Worm (Caenorhabditis elegans) whole organism, young adult: ENCODE measurements around the gene stdh-1.

ENCODE experiments used
- B0336.3 ChIP-seq: fragments of 200-800 bp; sonication (Bioruptor generic); IDR thresholded peaks from 2 replicates; pipeline ENCODE4 v1.3.6; 2022; ENCODE audit warnings: missing genetic modification characterization, missing compliant biosample characterization
- C17E4.6 ChIP-seq: fragments of 200-800 bp; sonication (Bioruptor generic); IDR thresholded peaks from 2 replicates; pipeline ENCODE4 v1.3.6; 2022; ENCODE audit warnings: missing genetic modification reagents, missing genetic modification characterization, missing compliant biosample characterization
- D2030.7 ChIP-seq: fragments of 200-800 bp; sonication (Bioruptor generic); IDR thresholded peaks from 2 replicates; pipeline ENCODE4 v1.3.6; 2022; ENCODE audit warnings: missing genetic modification reagents, missing genetic modification characterization, missing compliant biosample characterization
- F33H1.4 ChIP-seq: fragments of 200-800 bp; sonication (Bioruptor generic); IDR thresholded peaks from 2 replicates; pipeline ENCODE4 v1.3.6; 2022; ENCODE audit warnings: missing genetic modification reagents, missing genetic modification characterization, missing compliant biosample characterization
- F55B11.4 ChIP-seq: sonication (generic microtip); optimal IDR thresholded peaks from 2 replicates; lab custom pipeline; 2016; ENCODE audit warnings: missing compliant biosample characterization, missing genetic modification characterization, borderline replicate concordance; ENCODE audit not compliant: insufficient read depth
- K11D2.4 ChIP-seq: fragments of 200-800 bp; sonication (Bioruptor generic); IDR thresholded peaks from 2 replicates; pipeline ENCODE4 v1.3.6; 2022; ENCODE audit warnings: missing genetic modification reagents, missing genetic modification characterization, missing compliant biosample characterization
- K12H6.12 ChIP-seq: fragments of 200-800 bp; sonication (Bioruptor generic); optimal IDR thresholded peaks from 2 replicates; lab custom pipeline; 2018; ENCODE audit warnings: mild to moderate bottlenecking, missing genetic modification characterization, missing compliant biosample characterization
- Y53F4B.3 ChIP-seq: fragments of 200-800 bp; sonication (Bioruptor generic); IDR thresholded peaks from 2 replicates; pipeline ENCODE4 v1.3.6; 2022; ENCODE audit warnings: missing genetic modification reagents, missing genetic modification characterization, missing compliant biosample characterization
- Y53G8AR.9 ChIP-seq: fragments of 200-800 bp; sonication (Bioruptor generic); conservative IDR thresholded peaks from 2 replicates; pipeline ENCODE4 v1.3.6; 2022; ENCODE audit warnings: missing genetic modification reagents, missing genetic modification characterization, missing compliant biosample characterization
- Y67H2A.10 ChIP-seq: fragments of 200-800 bp; sonication (Bioruptor generic); conservative IDR thresholded peaks from 2 replicates; pipeline ENCODE4 v1.3.6; 2022; ENCODE audit warnings: missing genetic modification reagents, missing genetic modification characterization, missing compliant biosample characterization
- Y79H2A.3 ChIP-seq: fragments of 200-800 bp; sonication (Bioruptor generic); conservative IDR thresholded peaks from 2 replicates; pipeline ENCODE4 v1.3.6; 2022; ENCODE audit warnings: missing genetic modification reagents, missing genetic modification characterization, missing compliant biosample characterization
- Y95B8A.8 ChIP-seq: fragments of 200-800 bp; sonication (Bioruptor generic); IDR thresholded peaks from 2 replicates; pipeline ENCODE4 v1.3.6; 2022; ENCODE audit warnings: missing genetic modification reagents, missing genetic modification characterization, missing compliant biosample characterization
- akir-1 ChIP-seq: fragments of 200-800 bp; sonication (Bioruptor generic); optimal IDR thresholded peaks from 2 replicates; lab custom pipeline; 2018; ENCODE audit warnings: mild to moderate bottlenecking, missing genetic modification characterization, moderate library complexity, missing compliant biosample characterization
- attf-5 ChIP-seq: fragments of 200-800 bp; sonication (Bioruptor generic); optimal IDR thresholded peaks from 2 replicates; lab custom pipeline; 2018; ENCODE audit warnings: mild to moderate bottlenecking, missing genetic modification characterization, missing compliant biosample characterization
- bed-1 ChIP-seq: fragments of 200-800 bp; sonication (Bioruptor generic); IDR thresholded peaks from 2 replicates; pipeline ENCODE4 v1.3.6; 2022; ENCODE audit warnings: missing genetic modification reagents, missing genetic modification characterization, missing compliant biosample characterization
- ceh-40 ChIP-seq: fragments of 200-800 bp; sonication (Bioruptor generic); IDR thresholded peaks from 2 replicates; pipeline ENCODE4 v1.3.6; 2022; ENCODE audit warnings: missing genetic modification characterization, missing compliant biosample characterization
- ceh-58 ChIP-seq: fragments of 200-800 bp; sonication (Bioruptor generic); IDR thresholded peaks from 2 replicates; pipeline ENCODE4 v1.3.6; 2022; ENCODE audit warnings: missing genetic modification characterization, missing compliant biosample characterization
- ceh-79 ChIP-seq: sonication (generic microtip); optimal IDR thresholded peaks from 2 replicates; lab custom pipeline; 2017; ENCODE audit warnings: mild to moderate bottlenecking, missing genetic modification characterization, missing compliant biosample characterization
- chd-7 ChIP-seq: sonication (generic microtip); optimal IDR thresholded peaks from 2 replicates; lab custom pipeline; 2016; ENCODE audit warnings: mild to moderate bottlenecking, missing genetic modification characterization, moderate library complexity, missing compliant biosample characterization
- dpff-1 ChIP-seq: sonication (generic microtip); optimal IDR thresholded peaks from 2 replicates; lab custom pipeline; 2017; ENCODE audit warnings: mild to moderate bottlenecking, missing genetic modification characterization, missing compliant biosample characterization
- egl-18 ChIP-seq: fragments of 200-800 bp; sonication (Bioruptor generic); IDR thresholded peaks from 2 replicates; pipeline ENCODE4 v1.3.6; 2022; ENCODE audit warnings: missing genetic modification reagents, missing genetic modification characterization, missing compliant biosample characterization
- fkh-3 ChIP-seq: sonication (generic microtip); optimal IDR thresholded peaks from 2 replicates; lab custom pipeline; 2016; ENCODE audit warnings: mild to moderate bottlenecking, missing genetic modification characterization, missing compliant biosample characterization
- gei-17 ChIP-seq: fragments of 200-800 bp; sonication (Bioruptor generic); optimal IDR thresholded peaks from 2 replicates; lab custom pipeline; 2018; ENCODE audit warnings: mild to moderate bottlenecking, missing genetic modification characterization, missing compliant biosample characterization
- hlh-12 ChIP-seq: sonication (generic microtip); optimal IDR thresholded peaks from 2 replicates; lab custom pipeline; 2016; ENCODE audit warnings: missing genetic modification characterization, missing compliant biosample characterization
- hmg-1.2 ChIP-seq: fragments of 200-800 bp; sonication (Bioruptor generic); IDR thresholded peaks from 2 replicates; pipeline ENCODE4 v1.3.6; 2022; ENCODE audit warnings: missing genetic modification reagents, missing genetic modification characterization, missing compliant biosample characterization
- hrde-1 ChIP-seq: sonication (generic microtip); optimal IDR thresholded peaks from 2 replicates; lab custom pipeline; 2016; ENCODE audit warnings: missing genetic modification characterization, mild to moderate bottlenecking, missing compliant biosample characterization, moderate library complexity, missing genotype, missing genetic modification reagents, borderline replicate concordance
- let-526 ChIP-seq: fragments of 200-800 bp; sonication (Bioruptor generic); IDR thresholded peaks from 2 replicates; pipeline ENCODE4 v1.3.6; 2022; ENCODE audit warnings: missing genetic modification reagents, missing genetic modification characterization, missing compliant biosample characterization
- lin-54 ChIP-seq: fragments of 200-800 bp; sonication (Bioruptor generic); optimal IDR thresholded peaks from 2 replicates; lab custom pipeline; 2018; ENCODE audit warnings: mild to moderate bottlenecking, missing genetic modification characterization, missing compliant biosample characterization
- lir-1 ChIP-seq: fragments of 200-800 bp; sonication (Bioruptor generic); conservative IDR thresholded peaks from 2 replicates; pipeline ENCODE4 v1.3.6; 2022; ENCODE audit warnings: missing genetic modification reagents, missing genetic modification characterization, missing compliant biosample characterization
- madf-10 ChIP-seq: sonication (generic microtip); optimal IDR thresholded peaks from 2 replicates; lab custom pipeline; 2016; ENCODE audit warnings: mild to moderate bottlenecking, missing genetic modification characterization, missing compliant biosample characterization
- madf-8 ChIP-seq: fragments of 200-800 bp; sonication (Bioruptor generic); conservative IDR thresholded peaks from 2 replicates; pipeline ENCODE4 v1.3.6; 2022; ENCODE audit warnings: missing genetic modification reagents, missing genetic modification characterization, missing compliant biosample characterization
- nhr-120 ChIP-seq: fragments of 200-800 bp; sonication (Bioruptor generic); IDR thresholded peaks from 2 replicates; pipeline ENCODE4 v1.3.6; 2022; ENCODE audit warnings: missing genetic modification characterization, missing compliant biosample characterization
- snpc-4 ChIP-seq, 5 experiments: fragments of 150-350 bp in 1 of 5; sonication (generic microtip) in 4 of 5; optimal IDR thresholded peaks; 2 replicates each; lab custom pipeline; 2014 to 2018; ENCODE audit warnings: missing genetic modification characterization in 5 of 5, missing biosample characterization in 3 of 5, antibody characterized with exemption in 2 of 5, mild to moderate bottlenecking in 2 of 5, missing compliant biosample characterization in 2 of 5, missing genotype in 2 of 5, moderate library complexity in 2 of 5, missing genetic modification reagents in 1 of 5
- somi-1 ChIP-seq: fragments of 200-800 bp; sonication (Bioruptor generic); optimal IDR thresholded peaks from 2 replicates; lab custom pipeline; 2018; ENCODE audit warnings: mild to moderate bottlenecking, missing genetic modification characterization, missing compliant biosample characterization
- tlf-1 ChIP-seq: fragments of 200-800 bp; sonication (Bioruptor generic); optimal IDR thresholded peaks from 2 replicates; lab custom pipeline; 2018; ENCODE audit warnings: mild to moderate bottlenecking, missing genetic modification characterization, missing compliant biosample characterization
- ztf-22 ChIP-seq: fragments of 200-800 bp; sonication (Bioruptor generic); optimal IDR thresholded peaks from 2 replicates; lab custom pipeline; 2018; ENCODE audit warnings: mild to moderate bottlenecking, missing genetic modification characterization, moderate library complexity, missing compliant biosample characterization

Gene stdh-1

ce11 chrV:13880607-13881006 lies 25.7 kb upstream of the stdh-1 start, which contains the start of gene T22G5.3:
T22G5.3 (plus strand) TSS chrV:13880907.
- TF ChIP-seq K12H6.12 (tag; lab: Kevin White, UChicago), result no peak
- no peak for TF ChIP-seq snpc-4 (GFP tag; optimal IDR thresholded peaks at IDR 0.05; lab: Kevin White, UChicago)
- TF ChIP-seq snpc-4 (tag; optimal IDR thresholded peaks at IDR 0.05; lab: Kevin White, UChicago), result no peak
- no peak for TF ChIP-seq C17E4.6 (GFP tag; lab: Robert Waterston, UW)
- no peak for TF ChIP-seq hrde-1 (tag; lab: Kevin White, UChicago)
- TF ChIP-seq ceh-40, result no peak
- no peak for TF ChIP-seq B0336.3 (GFP tag; lab: Robert Waterston, UW)
- no peak for TF ChIP-seq lir-1 (GFP tag; lab: Robert Waterston, UW)
- no peak for TF ChIP-seq dpff-1 (tag; lab: Kevin White, UChicago)
- no peak for TF ChIP-seq ztf-22
- no peak for TF ChIP-seq let-526
- no peak for TF ChIP-seq chd-7 (tag; lab: Kevin White, UChicago)
- no peak for TF ChIP-seq ceh-79 (tag; lab: Kevin White, UChicago)
- TF ChIP-seq nhr-120 (GFP tag; lab: Robert Waterston, UW), result no peak
- no peak for TF ChIP-seq F55B11.4 (tag; lab: Kevin White, UChicago)
- TF ChIP-seq lin-54 (GFP tag; lab: Kevin White, UChicago), result no peak
- no peak for TF ChIP-seq ceh-58 (GFP tag; lab: Robert Waterston, UW)
- TF ChIP-seq F33H1.4 (GFP tag; lab: Robert Waterston, UW), result no peak

DNA sequence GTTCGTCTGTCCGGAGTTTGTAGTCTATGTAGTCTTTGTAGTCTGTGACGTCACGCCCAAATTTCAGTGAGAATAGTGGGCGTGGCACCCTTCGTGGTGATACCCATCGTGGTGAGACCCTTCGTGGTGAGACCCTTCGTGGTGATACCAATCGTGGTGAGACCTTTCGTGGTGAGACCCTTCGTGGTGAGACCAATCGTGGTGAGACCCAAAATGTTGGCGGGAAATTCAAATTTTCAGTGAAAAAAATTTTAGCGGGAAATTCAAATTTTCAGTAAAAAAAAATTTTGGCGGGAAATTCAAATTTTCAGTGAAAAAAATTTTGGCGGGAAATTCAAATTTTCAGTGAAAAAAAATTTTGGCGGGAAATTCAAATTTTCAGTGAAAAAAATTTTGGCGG lies 24.1 kb upstream of the stdh-1 start:
- TF ChIP-seq D2030.7 (GFP tag; lab: Robert Waterston, UW) (peak; percentile 24; the same call in 1 of the 2 replicates), F33H1.4 (GFP tag; lab: Robert Waterston, UW) (peak; percentile 73)
- TF ChIP-seq, all 124 proteins: peak for 2; not testable (repeated sequence) for 122

DNA sequence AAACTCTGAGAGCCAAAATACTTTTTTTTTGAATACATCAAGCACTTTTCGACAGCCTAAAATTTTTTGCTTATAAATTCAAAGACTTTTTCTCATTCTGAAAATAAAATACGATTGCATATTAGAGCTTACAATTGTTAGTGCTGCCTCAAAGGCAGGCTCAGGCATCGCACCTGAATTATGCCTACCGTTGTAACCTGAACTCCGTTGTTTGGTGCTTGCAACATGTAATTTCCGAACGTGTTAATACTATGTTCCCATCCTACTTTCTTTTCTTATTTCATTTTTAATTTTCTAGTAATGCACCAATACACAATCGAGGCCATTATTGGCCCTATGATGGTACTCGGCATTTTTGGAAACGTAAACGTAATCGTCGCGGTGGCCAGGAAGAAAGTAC lies 18.9 kb upstream of the stdh-1 start, which contains the start of gene srsx-19:
srsx-19 (plus strand) TSS at position 301 of the 400 bp plus-strand sequence.
- no peak for TF ChIP-seq let-526
- no peak for TF ChIP-seq Y95B8A.8 (GFP tag; lab: Robert Waterston, UW)
- TF ChIP-seq lin-54 (GFP tag; lab: Kevin White, UChicago), result no peak
- no peak for TF ChIP-seq hlh-12 (tag; lab: Kevin White, UChicago)
- no peak for TF ChIP-seq Y67H2A.10 (GFP tag; lab: Robert Waterston, UW)
- no peak for TF ChIP-seq attf-5 (GFP tag; lab: Kevin White, UChicago)
- no peak for TF ChIP-seq Y53G8AR.9 (GFP tag; lab: Robert Waterston, UW)
- no peak for TF ChIP-seq fkh-3 (tag; lab: Kevin White, UChicago)
- TF ChIP-seq hmg-1.2 (GFP tag; lab: Robert Waterston, UW), result no peak
- no peak for TF ChIP-seq K11D2.4 (GFP tag; lab: Robert Waterston, UW)
- TF ChIP-seq D2030.7 (GFP tag; lab: Robert Waterston, UW), result no peak
- no peak for TF ChIP-seq Y79H2A.3 (GFP tag; lab: Robert Waterston, UW)
- no peak for TF ChIP-seq tlf-1 (GFP tag; lab: Kevin White, UChicago)
- TF ChIP-seq Y53F4B.3, result no peak
- TF ChIP-seq ztf-22, result no peak
- TF ChIP-seq hrde-1 (tag; lab: Kevin White, UChicago), result no peak

DNA sequence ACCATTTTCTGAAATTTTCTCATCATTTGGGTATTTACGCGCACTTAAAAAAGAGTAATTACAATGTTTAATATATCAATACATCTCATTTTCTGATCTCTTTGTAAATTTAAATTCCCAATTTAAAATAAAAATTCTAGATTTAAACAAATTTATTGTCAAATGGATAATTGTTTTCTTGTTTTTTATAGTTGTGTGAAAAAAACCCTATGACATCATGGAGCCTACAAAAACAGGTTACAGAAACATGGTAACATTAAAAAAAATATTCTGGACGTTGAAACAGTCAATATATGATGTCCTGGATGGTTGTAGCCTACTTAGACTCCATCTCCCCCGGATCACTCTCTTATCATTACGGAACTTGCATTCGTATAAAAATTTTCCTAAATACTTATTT lies 16.8 kb upstream of the stdh-1 start, which contains the start of gene spp-12:
spp-12 (plus strand) TSS at position 301 of the 400 bp plus-strand sequence.
- TF ChIP-seq gei-17 (GFP tag; lab: Kevin White, UChicago) (no peak), egl-18 (no peak), akir-1 (GFP tag; lab: Kevin White, UChicago) (no peak), madf-10 (no peak), somi-1 (GFP tag; lab: Kevin White, UChicago) (no peak), madf-8 (GFP tag; lab: Robert Waterston, UW) (no peak), bed-1 (no peak), Y95B8A.8 (GFP tag; lab: Robert Waterston, UW) (no peak)
